Fruit fly (Drosophila melanogaster) whole organism: ENCODE measurements around the gene CG33262.

Source experiments
- CG8478 ChIP-seq: fragments of >200 bp; optimal IDR thresholded peaks from 2 replicates; lab custom pipeline; 2018; ENCODE audit warnings: inconsistent platforms
- Dll ChIP-seq: fragments of >200 bp; optimal IDR thresholded peaks from 2 replicates; lab custom pipeline; 2017
- EcR ChIP-seq, 2 experiments: fragments of >200 bp; optimal IDR thresholded peaks; 2 replicates each; lab custom pipeline; 2017; ENCODE audit warnings: missing biosample characterization in 2 of 2, missing genetic modification characterization in 2 of 2, missing genetic modification reagents in 2 of 2
- pan ChIP-seq: fragments of >200 bp; optimal IDR thresholded peaks from 2 replicates; lab custom pipeline; 2017
- psq ChIP-seq: fragments of >200 bp; optimal IDR thresholded peaks from 2 replicates; lab custom pipeline; 2017
- usp ChIP-seq: fragments of >200 bp; optimal IDR thresholded peaks from 2 replicates; lab custom pipeline; 2017; ENCODE audit warnings: missing biosample characterization, missing genetic modification characterization, mixed read lengths

The CG33262 gene

DNA sequence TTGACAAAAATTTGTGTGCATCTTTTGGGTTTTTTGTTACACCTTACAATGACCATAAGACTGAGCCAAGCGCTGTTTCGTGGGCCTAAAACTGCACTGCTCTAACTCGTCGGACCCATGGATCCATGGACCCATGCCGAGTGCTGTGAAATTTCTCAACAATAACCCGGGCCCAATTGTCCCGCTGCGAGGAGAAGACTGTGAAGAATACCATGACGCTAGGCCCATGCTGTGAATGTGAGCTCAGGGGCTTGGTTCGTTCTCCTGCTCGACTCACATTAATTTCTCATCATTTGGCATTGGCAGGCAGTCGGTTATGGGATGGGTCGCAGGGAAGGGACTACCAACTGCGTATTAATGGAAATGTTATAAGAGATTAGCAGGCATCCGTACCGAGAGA lies 15.9 kb upstream of the CG33262 start:
- TF ChIP-seq pan (lab: Kevin White, UChicago) (no peak), EcR (GFP tag; optimal IDR thresholded peaks at IDR 0.05; lab: Kevin White, UChicago) (no peak)

DNA sequence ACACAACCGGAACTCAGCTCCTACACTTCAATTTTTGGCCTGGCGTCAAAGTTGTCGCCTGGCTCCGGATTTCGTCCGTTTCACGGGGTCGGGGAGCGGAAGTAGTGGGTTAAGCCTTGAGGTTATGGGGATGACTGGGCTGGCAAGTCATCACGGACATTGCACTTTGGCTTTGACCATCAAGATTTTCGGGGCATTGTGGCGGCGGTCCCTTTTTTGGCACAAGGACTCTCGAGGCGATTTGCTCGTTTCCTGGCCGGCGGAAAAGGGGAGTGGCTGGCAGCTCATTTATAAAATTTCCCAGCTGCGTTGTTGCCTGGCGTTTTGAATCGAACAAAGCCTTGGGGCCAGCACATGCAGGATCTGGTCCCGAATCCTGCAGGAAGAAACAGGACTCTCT lies 2.9 kb upstream of the CG33262 start:
- TF ChIP-seq EcR (GFP tag; optimal IDR thresholded peaks at IDR 0.05; lab: Kevin White, UChicago) (no peak), psq (no peak), Dll (no peak), CG8478 (lab: Kevin White, UChicago) (no peak)

DNA sequence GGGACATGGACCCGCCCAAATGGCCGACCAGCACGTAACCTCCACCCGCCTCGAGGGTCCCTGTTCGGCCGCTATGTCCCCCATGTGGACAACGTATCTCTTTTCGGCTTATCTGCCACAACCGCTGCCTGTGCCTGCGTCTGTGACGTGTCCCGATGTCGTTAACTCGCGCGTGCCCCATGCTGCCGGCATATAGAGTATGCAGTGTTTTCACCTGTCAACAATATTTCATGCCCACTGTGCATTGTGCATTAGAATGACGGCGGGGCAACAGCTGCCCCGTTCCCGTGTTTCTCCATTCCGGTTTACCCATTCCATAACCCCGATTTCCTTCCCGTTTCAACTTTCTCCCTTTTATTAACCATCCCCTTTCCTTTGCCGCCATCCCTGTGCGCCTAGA lies 1.2 kb upstream of the CG33262 start:
- TF ChIP-seq EcR (GFP tag; optimal IDR thresholded peaks at IDR 0.05; lab: Kevin White, UChicago) (no peak), psq (no peak), usp (no peak), pan (lab: Kevin White, UChicago) (no peak), Dll (no peak), CG8478 (lab: Kevin White, UChicago) (no peak)

dm6 chr3L:13135382-13135928 lies 614 bp upstream of the CG33262 start:
- TF ChIP-seq usp (no peak), psq (no peak), pan (lab: Kevin White, UChicago) (no peak), EcR (GFP tag; optimal IDR thresholded peaks at IDR 0.05; lab: Kevin White, UChicago) (no peak), CG8478 (lab: Kevin White, UChicago) (no peak), Dll (no peak)

DNA sequence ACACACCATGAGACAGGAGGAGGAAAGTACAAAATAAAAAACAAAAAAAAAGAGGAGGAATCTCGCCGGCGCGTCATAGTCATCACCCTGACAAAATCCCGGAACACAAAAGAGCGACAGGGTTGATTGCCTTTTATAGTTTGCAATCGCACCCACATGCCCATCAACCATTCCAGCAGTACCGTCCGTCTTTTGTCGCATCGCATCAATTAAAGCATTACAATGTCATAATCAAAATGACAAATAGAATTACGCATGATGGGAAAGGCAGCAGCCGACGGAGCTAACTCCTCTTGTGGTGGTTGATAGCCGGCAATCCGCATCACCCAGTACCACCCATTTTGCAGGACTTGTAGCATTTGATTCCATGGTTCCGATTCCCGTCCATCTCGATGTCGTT lies 1.3 kb downstream of the CG33262 start:
- TF ChIP-seq usp = no peak
- no peak for TF ChIP-seq EcR (GFP tag; optimal IDR thresholded peaks at IDR 0.05; lab: Kevin White, UChicago)
- TF ChIP-seq CG8478 (lab: Kevin White, UChicago) = no peak
- no peak for TF ChIP-seq psq
- no peak for TF ChIP-seq Dll
- TF ChIP-seq pan (lab: Kevin White, UChicago) = no peak

- TF ChIP-seq Dll (no peak), CG8478 (lab: Kevin White, UChicago) (no peak), EcR (GFP tag; optimal IDR thresholded peaks at IDR 0.05; lab: Kevin White, UChicago) (no peak), pan (lab: Kevin White, UChicago) (no peak), usp (no peak), psq (no peak)
Observed at dm6 chr3L:13145021-13145420, 9.0 kb downstream of the CG33262 start.

dm6 chr3L:13146491-13146890 lies 10.4 kb downstream of the CG33262 start:
- TF ChIP-seq Dll = no peak
- no peak for TF ChIP-seq usp
- no peak for TF ChIP-seq pan (lab: Kevin White, UChicago)
- no peak for TF ChIP-seq psq
- TF ChIP-seq CG8478 (lab: Kevin White, UChicago) = no peak
- no peak for TF ChIP-seq EcR (GFP tag; optimal IDR thresholded peaks at IDR 0.05; lab: Kevin White, UChicago)

- TF ChIP-seq pan (lab: Kevin White, UChicago) (no peak), EcR (GFP tag; optimal IDR thresholded peaks at IDR 0.05; lab: Kevin White, UChicago) (no peak), CG8478 (lab: Kevin White, UChicago) (no peak), usp (no peak), psq (no peak), Dll (no peak)
Observed at dm6 chr3L:13153915-13154542, 18.0 kb downstream of the CG33262 start.

- no peak for TF ChIP-seq CG8478 (lab: Kevin White, UChicago)
- no peak for TF ChIP-seq Dll
- TF ChIP-seq EcR (GFP tag; optimal IDR thresholded peaks at IDR 0.05; lab: Kevin White, UChicago) = no peak
- TF ChIP-seq psq = no peak
Observed at dm6 chr3L:13155276-13155675, 19.2 kb downstream of the CG33262 start.

- TF ChIP-seq usp (no peak), EcR (GFP tag; optimal IDR thresholded peaks at IDR 0.05; lab: Kevin White, UChicago) (no peak), Dll (no peak), pan (lab: Kevin White, UChicago) (no peak), CG8478 (lab: Kevin White, UChicago) (no peak), psq (no peak)
Observed at dm6 chr3L:13169280-13169679, 33.2 kb downstream of the CG33262 start.

- TF ChIP-seq psq (no peak), pan (lab: Kevin White, UChicago) (no peak), usp (no peak), CG8478 (lab: Kevin White, UChicago) (no peak), Dll (no peak)
Observed at dm6 chr3L:13170251-13170761, 34.2 kb downstream of the CG33262 start.

DNA sequence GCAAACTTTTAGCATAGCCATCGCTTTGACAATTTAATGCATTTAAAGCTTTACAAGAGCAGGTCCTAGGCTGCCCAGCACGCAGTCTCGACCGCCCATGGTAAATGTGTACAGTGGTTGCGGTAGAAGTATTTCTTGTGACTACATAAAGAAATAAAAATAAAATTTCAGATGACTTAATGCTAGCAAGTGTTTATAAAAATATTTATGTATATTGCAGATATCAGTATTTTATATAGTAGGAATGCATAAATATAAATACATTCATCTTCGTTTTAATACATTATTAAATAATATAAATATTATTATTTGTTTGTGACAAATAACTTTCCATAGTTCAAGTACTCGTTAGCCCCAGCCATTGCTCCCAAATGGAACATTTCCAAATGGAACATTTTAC lies 36.9 kb downstream of the CG33262 start:
- TF ChIP-seq psq = no peak

- no peak for TF ChIP-seq psq
- TF ChIP-seq usp = no peak
- no peak for TF ChIP-seq EcR (GFP tag; optimal IDR thresholded peaks at IDR 0.05; lab: Kevin White, UChicago)
- TF ChIP-seq Dll = no peak
- no peak for TF ChIP-seq pan (lab: Kevin White, UChicago)
- no peak for TF ChIP-seq CG8478 (lab: Kevin White, UChicago)
Observed at dm6 chr3L:13173737-13174136, 37.7 kb downstream of the CG33262 start.

DNA sequence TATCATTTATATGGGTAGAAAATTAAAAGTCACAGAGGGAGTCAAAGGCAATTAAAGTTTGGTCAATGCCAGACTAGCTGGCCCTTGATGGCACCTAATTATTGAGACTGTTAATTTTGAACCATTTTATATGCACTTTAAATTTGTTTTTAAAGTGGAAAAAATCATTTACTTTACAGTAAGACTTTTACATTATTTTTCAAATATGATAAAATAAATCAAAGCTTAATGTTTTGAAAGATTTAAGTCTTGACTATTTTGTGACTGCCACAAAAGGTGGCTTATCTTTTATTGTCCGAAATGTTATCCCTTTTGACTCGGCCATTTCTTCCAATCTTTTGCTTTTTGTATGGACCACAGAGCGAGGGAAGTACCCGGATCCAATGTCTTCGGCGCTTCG lies 38.1 kb downstream of the CG33262 start, which contains the start of gene snky:
TSS of gene snky (plus strand) at position 301 of the 400 bp plus-strand sequence.
- TF ChIP-seq EcR (GFP tag; optimal IDR thresholded peaks at IDR 0.05; lab: Kevin White, UChicago) (no peak), pan (lab: Kevin White, UChicago) (no peak), Dll (no peak), CG8478 (lab: Kevin White, UChicago) (no peak), psq (no peak), usp (no peak)
